Worm (Caenorhabditis elegans) whole organism, L4 larva: Measurements from ENCODE around the gene gmeb-2.

Experiments
- ama-1 ChIP-seq: fragments of 150-350 bp; optimal IDR thresholded peaks from 2 replicates; lab custom pipeline; 2014; ENCODE audit warnings: inconsistent platforms, mixed read lengths
- ceh-82 ChIP-seq: sonication (generic microtip); optimal IDR thresholded peaks from 2 replicates; lab custom pipeline; 2017; ENCODE audit warnings: missing biosample characterization, missing genetic modification characterization
- dpl-1 ChIP-seq: fragments of 150-350 bp; optimal IDR thresholded peaks from 2 replicates; lab custom pipeline; 2014; ENCODE audit warnings: missing biosample characterization, missing genetic modification reagents, missing genetic modification characterization
- fkh-10 ChIP-seq: fragments of 150-350 bp; optimal IDR thresholded peaks from 2 replicates; lab custom pipeline; 2014; ENCODE audit warnings: missing biosample characterization, missing genetic modification reagents, missing genetic modification characterization
- gei-8 ChIP-seq: fragments of 200-800 bp; sonication (Bioruptor generic); optimal IDR thresholded peaks from 2 replicates; lab custom pipeline; 2018; ENCODE audit warnings: mild to moderate bottlenecking, missing genetic modification characterization, missing compliant biosample characterization
- lin-13 ChIP-seq: fragments of 150-350 bp; optimal IDR thresholded peaks from 2 replicates; lab custom pipeline; 2014; ENCODE audit warnings: missing biosample characterization, missing genetic modification reagents, missing genetic modification characterization
- lsy-2 ChIP-seq, 2 experiments: fragments of 150-350 bp in 1 of 2; sonication (generic microtip) in 1 of 2; optimal IDR thresholded peaks; 2 replicates each; lab custom pipeline; 2014 to 2017; ENCODE audit warnings: missing biosample characterization in 2 of 2, missing genetic modification characterization in 2 of 2
- nhr-10 ChIP-seq: fragments of 150-350 bp; optimal IDR thresholded peaks from 2 replicates; lab custom pipeline; 2014; ENCODE audit warnings: missing biosample characterization, missing genetic modification characterization
- nhr-28 ChIP-seq: fragments of 150-350 bp; optimal IDR thresholded peaks from 2 replicates; lab custom pipeline; 2014; ENCODE audit warnings: missing biosample characterization, missing genetic modification characterization
- nhr-77 ChIP-seq: fragments of 150-350 bp; optimal IDR thresholded peaks from 2 replicates; lab custom pipeline; 2014; ENCODE audit warnings: missing biosample characterization, missing genetic modification characterization
- skn-1 ChIP-seq: fragments of 150-350 bp; optimal IDR thresholded peaks from 2 replicates; lab custom pipeline; 2014; ENCODE audit warnings: missing biosample characterization, missing genetic modification characterization
- unc-39 ChIP-seq: sonication (generic microtip); optimal IDR thresholded peaks from 2 replicates; lab custom pipeline; 2017; ENCODE audit warnings: missing biosample characterization, missing genetic modification characterization
- ztf-11 ChIP-seq: fragments of 150-350 bp; optimal IDR thresholded peaks from 2 replicates; lab custom pipeline; 2014; ENCODE audit warnings: missing biosample characterization, missing genetic modification characterization

DNA sequence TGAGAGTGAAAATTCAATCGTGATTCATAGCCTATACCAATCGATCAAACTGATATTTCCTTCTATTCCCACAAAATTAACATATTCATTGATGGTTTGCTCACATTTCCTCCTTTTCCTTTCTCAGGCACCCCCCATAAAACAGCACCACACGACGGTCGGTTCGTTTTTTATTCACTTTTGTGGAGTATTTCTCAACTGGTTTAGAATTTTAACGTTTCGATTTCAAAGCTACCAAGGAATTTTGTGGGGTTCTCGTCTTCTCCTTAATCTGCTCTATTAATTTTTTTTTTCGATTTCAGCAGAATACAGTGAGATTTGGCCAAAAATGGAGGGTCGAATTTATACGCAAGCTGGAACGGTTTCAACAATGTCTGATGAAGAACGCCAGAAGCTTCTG is 40.5 kb downstream of the gmeb-2 start, which contains the start of gene F31B9.7:
- TF ChIP-seq nhr-10 (tag; lab: Kevin White, UChicago) = no peak
- TF ChIP-seq gei-8 (GFP tag; lab: Kevin White, UChicago) = no peak
- TF ChIP-seq lsy-2 (tag; optimal IDR thresholded peaks at IDR 0.05; lab: Kevin White, UChicago) = no peak
- TF ChIP-seq ama-1 = no peak
- TF ChIP-seq nhr-28 (tag; lab: Kevin White, UChicago) = no peak
- no peak for TF ChIP-seq lin-13 (GFP tag; lab: Kevin White, UChicago)
- TF ChIP-seq nhr-77 = no peak
- TF ChIP-seq ceh-82 (tag; lab: Kevin White, UChicago) = no peak
- no peak for TF ChIP-seq ztf-11 (tag; lab: Kevin White, UChicago)
- no peak for TF ChIP-seq unc-39 (tag; lab: Kevin White, UChicago)
- TF ChIP-seq skn-1 (tag; lab: Kevin White, UChicago) = no peak
- TF ChIP-seq fkh-10 (GFP tag; lab: Kevin White, UChicago) = no peak
- no peak for TF ChIP-seq dpl-1
